Worm (Caenorhabditis elegans) whole organism, young adult: ENCODE data around the gene srh-184.

Source experiments
- ceh-79 ChIP-seq: sonication (generic microtip); optimal IDR thresholded peaks from 2 replicates; lab custom pipeline; 2017; ENCODE audit warnings: mild to moderate bottlenecking, missing genetic modification characterization, missing compliant biosample characterization
- egl-18 ChIP-seq: fragments of 200-800 bp; sonication (Bioruptor generic); IDR thresholded peaks from 2 replicates; pipeline ENCODE4 v1.3.6; 2022; ENCODE audit warnings: missing genetic modification reagents, missing genetic modification characterization, missing compliant biosample characterization
- hsf-1 ChIP-seq: fragments of 200-800 bp; sonication (Bioruptor generic); IDR thresholded peaks from 2 replicates; pipeline ENCODE4 v1.3.6; 2022; ENCODE audit warnings: missing genetic modification reagents, missing genetic modification characterization, missing compliant biosample characterization
- repo-1 ChIP-seq: sonication (generic microtip); optimal IDR thresholded peaks from 2 replicates; lab custom pipeline; 2017; ENCODE audit warnings: mild to moderate bottlenecking, missing genetic modification characterization, missing compliant biosample characterization
- sdz-38 ChIP-seq: sonication (generic microtip); optimal IDR thresholded peaks from 2 replicates; lab custom pipeline; 2016; ENCODE audit warnings: missing genotype, missing genetic modification characterization, missing compliant biosample characterization
- snpc-4 ChIP-seq, 5 experiments: fragments of 150-350 bp in 1 of 5; sonication (generic microtip) in 4 of 5; optimal IDR thresholded peaks; 2 replicates each; lab custom pipeline; 2014 to 2018; ENCODE audit warnings: missing genetic modification characterization in 5 of 5, missing biosample characterization in 3 of 5, antibody characterized with exemption in 2 of 5, mild to moderate bottlenecking in 2 of 5, missing compliant biosample characterization in 2 of 5, missing genotype in 2 of 5, moderate library complexity in 2 of 5, missing genetic modification reagents in 1 of 5
- unc-62 ChIP-seq: fragments of 150-350 bp; optimal IDR thresholded peaks from 2 replicates; lab custom pipeline; 2014; ENCODE audit warnings: missing biosample characterization, missing genetic modification reagents, missing genetic modification characterization

ce11 chrV:10771390-10771789, 26.6 kb downstream of the srh-184 start, which contains the start of gene D1054.3:
- TF ChIP-seq ceh-79 (tag; lab: Kevin White, UChicago), result no peak
- TF ChIP-seq snpc-4 (GFP tag; optimal IDR thresholded peaks at IDR 0.05; lab: Kevin White, UChicago), result no peak
- TF ChIP-seq snpc-4 (tag; optimal IDR thresholded peaks at IDR 0.05; lab: Kevin White, UChicago), result no peak
- no peak for TF ChIP-seq egl-18 (GFP tag; lab: Robert Waterston, UW)
- no peak for TF ChIP-seq sdz-38
- TF ChIP-seq repo-1 (tag; lab: Kevin White, UChicago), result no peak
- TF ChIP-seq unc-62, result no peak
- TF ChIP-seq hsf-1 (GFP tag; lab: Robert Waterston, UW), result peak; percentile 51; the same call in 1 of the 2 replicates
